Fruit fly (Drosophila melanogaster): Measurements from ENCODE around the gene if.
A peak's percentile ranks its signal among the peaks of the same experiment; 100 is the strongest.

if gene

DNA sequence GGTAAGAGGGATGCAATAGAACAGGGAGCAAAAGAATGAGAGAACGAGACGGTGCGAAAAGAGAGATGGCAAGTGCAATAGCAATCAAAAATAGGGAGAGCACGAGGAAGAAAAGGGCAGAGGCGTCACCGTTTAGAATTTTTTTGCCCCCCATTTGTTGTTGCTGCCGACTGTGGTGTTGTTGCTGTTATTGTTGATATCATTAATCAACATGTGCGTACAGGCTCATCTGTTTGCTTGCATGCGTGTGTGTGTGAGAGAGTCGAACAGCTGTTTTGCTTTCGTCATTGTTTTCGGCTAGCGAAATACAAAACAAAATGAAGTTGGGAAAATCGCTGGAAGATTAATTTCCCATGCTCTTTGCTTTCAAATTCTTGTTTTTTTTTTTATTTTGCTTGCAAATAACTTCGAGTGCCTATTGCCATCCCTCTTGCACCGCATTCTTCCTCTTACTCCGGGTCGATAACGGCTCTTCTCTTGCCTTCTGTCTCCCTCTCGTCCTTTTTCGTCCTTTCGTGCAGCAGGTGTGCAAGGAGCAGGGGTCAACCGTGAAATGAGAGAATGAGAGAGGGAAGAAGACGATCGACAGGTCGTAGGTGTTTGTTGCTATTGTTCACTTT, 10.0 kb upstream of the if start:
- peak; percentile 43 for TF ChIP-seq sens (GFP tag)
- TF ChIP-seq CG17385 (GFP tag; optimal IDR thresholded peaks at IDR 0.05) = peak; percentile 40
- no peak for TF ChIP-seq Atf-2 (GFP tag; optimal IDR thresholded peaks at IDR 0.05)
- TF ChIP-seq twi (tag; optimal IDR thresholded peaks at IDR 0.05) = peak; percentile 26
- TF ChIP-seq Trl (optimal IDR thresholded peaks at IDR 0.05) = peak in 1 of 2 experiments; percentile 17
- TF ChIP-seq Trl (GFP tag; optimal IDR thresholded peaks at IDR 0.05) = no peak
- peak; percentile 73 for TF ChIP-seq kah (GFP tag; optimal IDR thresholded peaks at IDR 0.05)
- peak; percentile 66 for TF ChIP-seq onecut (GFP tag; IDR thresholded peaks at IDR 0.05)
- TF ChIP-seq CG13287 (GFP tag; IDR thresholded peaks at IDR 0.05; ENCODE audit: partially characterized antibody) = peak; percentile 9; the same call in 1 of the 2 replicates
- no peak for TF ChIP-seq CG12299 (tag; optimal IDR thresholded peaks at IDR 0.05)
- no peak for TF ChIP-seq ci (GFP tag; IDR thresholded peaks at IDR 0.05)
- TF ChIP-seq chinmo (GFP tag; IDR thresholded peaks at IDR 0.05; ENCODE audit: partially characterized antibody) = 0 out of 4 replicates have a peak, but pooled peaks have one; percentile 26
- peak; percentile 18 for TF ChIP-seq psq (GFP tag; optimal IDR thresholded peaks at IDR 0.05)
- TF ChIP-seq CG10321 (GFP tag; IDR thresholded peaks at IDR 0.05) = peak; percentile 74
- TF ChIP-seq zen (tag; optimal IDR thresholded peaks at IDR 0.05) = peak; percentile 7
- peak; percentile 91 for TF ChIP-seq CG4360 (GFP tag; IDR thresholded peaks at IDR 0.05)
- no peak for TF ChIP-seq ash1 (GFP tag; optimal IDR thresholded peaks at IDR 0.05)
- TF ChIP-seq hkb (optimal IDR thresholded peaks at IDR 0.05) = no peak
- 0 out of 2 replicates have a peak, but pooled peaks have one; percentile 8 for TF ChIP-seq hkb (GFP tag; IDR thresholded peaks at IDR 0.05)
- no peak for TF ChIP-seq BtbVII (GFP tag; optimal IDR thresholded peaks at IDR 0.05)
- no peak for TF ChIP-seq D (optimal IDR thresholded peaks at IDR 0.05)
- TF ChIP-seq D (GFP tag; optimal IDR thresholded peaks at IDR 0.05) = peak; percentile 25
- TF ChIP-seq pros (GFP tag; optimal IDR thresholded peaks at IDR 0.05) = peak; percentile 45
- peak in 1 of 2 experiments; percentile 32 for TF ChIP-seq tll (GFP tag; optimal IDR thresholded peaks at IDR 0.05)
- peak; percentile 5 for TF ChIP-seq CG8924 (tag; optimal IDR thresholded peaks at IDR 0.05)
- TF ChIP-seq Eip74EF (GFP tag; optimal IDR thresholded peaks at IDR 0.05) = peak in 1 of 2 experiments; percentile 18
- no peak for TF ChIP-seq cato (GFP tag; optimal IDR thresholded peaks at IDR 0.05; ENCODE audit: borderline replicate concordance)
- no peak for TF ChIP-seq CG11247 (GFP tag; IDR thresholded peaks at IDR 0.05)
- TF ChIP-seq cg (GFP tag; optimal IDR thresholded peaks at IDR 0.05) = peak; percentile 66
- no peak for TF ChIP-seq al (GFP tag; IDR thresholded peaks at IDR 0.05)
- TF ChIP-seq seq (GFP tag; IDR thresholded peaks at IDR 0.05) = no peak
- TF ChIP-seq CG15479 (GFP tag; optimal IDR thresholded peaks at IDR 0.05) = peak; percentile 94
- peak; percentile 10 for TF ChIP-seq CG10543 (GFP tag; optimal IDR thresholded peaks at IDR 0.05)
- TF ChIP-seq CG1832 (GFP tag; optimal IDR thresholded peaks at IDR 0.05) = peak; percentile 33
- TF ChIP-seq crol (GFP tag; IDR thresholded peaks at IDR 0.05) = peak; percentile 85
- peak; percentile 53 for TF ChIP-seq CG15514 (GFP tag; optimal IDR thresholded peaks at IDR 0.05)
- peak; percentile 8 for TF ChIP-seq gcm (GFP tag; optimal IDR thresholded peaks at IDR 0.05)
- TF ChIP-seq CG34224 (GFP tag; IDR thresholded peaks at IDR 0.05; ENCODE audit: partially characterized antibody) = 0 out of 3 replicates have a peak, but pooled peaks have one; percentile 32
- peak; percentile 41 for TF ChIP-seq sqz (GFP tag; optimal IDR thresholded peaks at IDR 0.05)
- peak in 1 of 2 experiments; percentile 75 for TF ChIP-seq crp (GFP tag; optimal IDR thresholded peaks at IDR 0.05)
- no peak for TF ChIP-seq CG2129 (GFP tag; IDR thresholded peaks at IDR 0.05; ENCODE audit: partially characterized antibody)
